Worm (Caenorhabditis elegans): ENCODE data around the gene C26H9A.4.
"Not testable (repeated sequence)": the region's sequence is repeated elsewhere in the genome, so short reads cannot be mapped to it uniquely, and the experiment has no call there.

ce11 chrIV:12621483-12622078, 31.6 kb upstream of the C26H9A.4 start:
- TF ChIP-seq klf-2 (GFP tag; conservative IDR thresholded peaks at IDR 0.05); ztf-29 (GFP tag; IDR thresholded peaks at IDR 0.05); med-1 (GFP tag; optimal IDR thresholded peaks at IDR 0.05; ENCODE audit: insufficient read depth); T22C8.4 (GFP tag; IDR thresholded peaks at IDR 0.05); tab-1 (GFP tag; IDR thresholded peaks at IDR 0.05); flt-1 (GFP tag; IDR thresholded peaks at IDR 0.05): not testable (repeated sequence)
